Worm (Caenorhabditis elegans) whole organism, young adult: ENCODE data around the gene F47B8.13.
"Not testable (repeated sequence)": the region's sequence is repeated elsewhere in the genome, so short reads cannot be mapped to it uniquely, and the experiment has no call there.

ENCODE experiments used
- D2030.7 ChIP-seq: fragments of 200-800 bp; sonication (Bioruptor generic); IDR thresholded peaks from 2 replicates; pipeline ENCODE4 v1.3.6; 2022; ENCODE audit warnings: missing genetic modification reagents, missing genetic modification characterization, missing compliant biosample characterization
- F33H1.4 ChIP-seq: fragments of 200-800 bp; sonication (Bioruptor generic); IDR thresholded peaks from 2 replicates; pipeline ENCODE4 v1.3.6; 2022; ENCODE audit warnings: missing genetic modification reagents, missing genetic modification characterization, missing compliant biosample characterization
- F57A8.1 ChIP-seq: fragments of 200-800 bp; sonication (Bioruptor generic); optimal IDR thresholded peaks from 2 replicates; lab custom pipeline; 2018; ENCODE audit warnings: mild to moderate bottlenecking, missing genetic modification characterization, moderate library complexity, missing compliant biosample characterization
- ama-1 ChIP-seq, 3 experiments: fragments of 150-350 bp in 1 of 3; sonication (generic microtip) in 2 of 3; optimal IDR thresholded peaks; 2 replicates each; lab custom pipeline; 2014 to 2018; ENCODE audit warnings: missing biosample characterization in 2 of 3, missing genetic modification characterization in 2 of 3, missing genetic modification reagents in 2 of 3
- ceh-58 ChIP-seq: fragments of 200-800 bp; sonication (Bioruptor generic); IDR thresholded peaks from 2 replicates; pipeline ENCODE4 v1.3.6; 2022; ENCODE audit warnings: missing genetic modification characterization, missing compliant biosample characterization
- hsf-1 ChIP-seq: fragments of 200-800 bp; sonication (Bioruptor generic); IDR thresholded peaks from 2 replicates; pipeline ENCODE4 v1.3.6; 2022; ENCODE audit warnings: missing genetic modification reagents, missing genetic modification characterization, missing compliant biosample characterization
- tlf-1 ChIP-seq: fragments of 200-800 bp; sonication (Bioruptor generic); optimal IDR thresholded peaks from 2 replicates; lab custom pipeline; 2018; ENCODE audit warnings: mild to moderate bottlenecking, missing genetic modification characterization, missing compliant biosample characterization

ce11 chrV:14274268-14274667 lies 45.3 kb downstream of the F47B8.13 start, which contains the start of gene F40G12.7:
- not testable (repeated sequence) for TF ChIP-seq D2030.7 (GFP tag; lab: Robert Waterston, UW); F33H1.4 (GFP tag; lab: Robert Waterston, UW); hsf-1; F57A8.1 (GFP tag; lab: Kevin White, UChicago); ceh-58; tlf-1; ama-1 (optimal IDR thresholded peaks at IDR 0.05; lab: Kevin White, UChicago); ama-1 (GFP tag; optimal IDR thresholded peaks at IDR 0.05; lab: Kevin White, UChicago)
